Fruit fly (Drosophila melanogaster) S2 (cell line): Measurements from ENCODE around the gene CG14227.

Experiments
- CG8478 ChIP-seq: fragments of >200 bp; optimal IDR thresholded peaks from 2 replicates; lab custom pipeline; 2018
- CTCF ChIP-seq, 2 experiments: fragments of >200 bp; optimal IDR thresholded peaks; 2 replicates each; lab custom pipeline; 2018

dm6 chrX:19667444-19668104, 21.2 kb downstream of the CG14227 start:
- no peak for TF ChIP-seq CG8478 (lab: Kevin White, UChicago)
- no peak for TF ChIP-seq CTCF (optimal IDR thresholded peaks at IDR 0.05; lab: Kevin White, UChicago)
